Worm (Caenorhabditis elegans): Measurements from ENCODE around the gene F53F8.3.
A peak's percentile ranks its signal among the peaks of the same experiment; 100 is the strongest.

Gene F53F8.3

DNA sequence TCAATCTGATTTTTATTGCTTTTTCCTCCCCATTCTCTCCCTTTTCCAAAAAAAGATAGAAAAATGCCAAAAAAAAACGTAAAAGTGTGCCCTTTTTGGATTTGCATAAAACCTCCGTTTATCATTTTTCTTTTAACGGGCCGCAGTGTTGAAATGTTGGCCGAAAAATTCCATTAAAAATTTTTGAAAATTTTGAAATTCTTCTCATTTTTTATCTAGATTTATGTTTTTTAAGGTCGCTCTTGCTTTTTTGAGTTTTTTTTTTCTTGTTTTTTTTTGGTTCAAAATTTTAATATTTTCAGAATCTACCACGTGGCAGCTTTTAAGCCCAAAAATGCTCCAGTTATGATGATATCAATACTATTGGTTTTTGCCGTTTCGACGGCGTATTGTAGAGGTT, 35.0 kb downstream of the F53F8.3 start, which contains the start of gene mnr-1:
TSS of gene mnr-1 (plus strand) at position 301 of the 400 bp plus-strand sequence.
- TF ChIP-seq zip-5 (tag; optimal IDR thresholded peaks at IDR 0.05) (no peak), pax-1 (tag; optimal IDR thresholded peaks at IDR 0.05) (no peak), fkh-6 (tag; optimal IDR thresholded peaks at IDR 0.05) (no peak), madf-2 (tag; optimal IDR thresholded peaks at IDR 0.05) (no peak), pat-9 (tag; optimal IDR thresholded peaks at IDR 0.05) (no peak)

DNA sequence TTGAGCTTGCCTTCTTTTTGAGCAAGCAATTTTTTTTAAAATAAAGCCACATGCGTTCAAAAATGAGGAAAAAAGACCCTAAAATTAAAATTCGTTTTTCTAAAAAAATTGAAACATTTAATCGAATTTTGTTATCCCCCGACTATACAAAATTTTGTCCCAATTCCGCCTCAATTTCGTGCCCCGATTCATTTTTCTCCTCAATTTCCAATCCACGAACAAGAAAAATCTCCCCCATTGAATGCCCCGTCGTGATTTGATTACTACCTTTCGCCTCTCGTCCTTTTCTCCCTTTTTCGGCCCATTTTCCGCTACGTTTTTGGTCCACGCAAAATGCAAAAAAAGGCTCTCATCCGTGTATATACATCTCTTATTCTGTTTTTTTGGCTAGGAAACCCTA, 37.4 kb downstream of the F53F8.3 start:
- TF ChIP-seq ref-2 (tag; optimal IDR thresholded peaks at IDR 0.05) (no peak), unc-42 (tag; optimal IDR thresholded peaks at IDR 0.05) (peak; percentile 80)

DNA sequence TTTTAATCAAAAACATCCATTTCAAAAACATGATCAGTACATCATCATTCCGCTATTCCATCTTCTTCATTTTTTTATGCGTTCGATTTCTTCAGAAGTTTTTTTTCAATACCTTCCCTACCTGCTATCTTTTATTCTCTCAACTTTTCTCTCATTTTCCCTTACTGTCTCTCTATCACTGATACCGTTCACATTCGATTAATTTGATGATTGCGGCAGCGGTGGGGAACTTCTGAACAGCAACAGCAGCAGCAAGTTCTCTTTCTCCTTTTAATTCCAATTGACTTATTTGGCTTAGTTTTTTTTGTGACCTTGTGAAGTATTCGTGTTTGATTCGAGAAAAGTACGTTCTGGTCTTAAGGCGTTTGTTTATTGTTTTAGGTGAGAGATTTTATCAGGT, 40.5 kb downstream of the F53F8.3 start:
- no peak for TF ChIP-seq sox-4 (tag; optimal IDR thresholded peaks at IDR 0.05)
- TF ChIP-seq ttx-3 (tag; optimal IDR thresholded peaks at IDR 0.05), result no peak
- no peak for TF ChIP-seq hlh-30 (tag; optimal IDR thresholded peaks at IDR 0.05; ENCODE audit: insufficient read depth)
- TF ChIP-seq gmeb-2 (tag; optimal IDR thresholded peaks at IDR 0.05), result no peak
- TF ChIP-seq nhr-11 (tag; optimal IDR thresholded peaks at IDR 0.05), result no peak
- no peak for TF ChIP-seq T23F11.4 (GFP tag; optimal IDR thresholded peaks at IDR 0.05)
- TF ChIP-seq ceh-22 (tag; optimal IDR thresholded peaks at IDR 0.05), result no peak
- no peak for TF ChIP-seq ceh-48 (tag; optimal IDR thresholded peaks at IDR 0.05)
- no peak for TF ChIP-seq npax-4 (tag; optimal IDR thresholded peaks at IDR 0.05)
- TF ChIP-seq che-1 (tag; optimal IDR thresholded peaks at IDR 0.05), result no peak
- no peak for TF ChIP-seq ets-4 (tag; optimal IDR thresholded peaks at IDR 0.05)

DNA sequence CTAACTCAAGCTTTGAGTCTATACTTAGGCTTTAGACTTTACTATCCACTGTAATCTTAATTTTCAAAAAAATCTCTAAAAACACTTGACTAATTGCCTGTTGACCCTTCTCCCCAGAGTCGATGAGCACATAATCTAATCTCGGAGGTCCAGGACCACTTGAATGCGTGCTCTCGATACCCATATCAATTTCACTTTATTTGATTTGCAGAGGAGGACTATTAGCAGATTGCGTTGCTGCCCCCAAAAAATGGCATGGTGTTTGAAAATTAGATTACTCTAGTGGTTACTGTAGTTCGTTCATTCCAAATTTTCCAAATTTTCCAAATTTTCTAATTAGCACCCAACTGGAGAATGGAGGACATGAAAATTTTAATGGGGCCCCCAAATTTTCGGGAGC, 43.9 kb downstream of the F53F8.3 start:
- peak; percentile 53 for TF ChIP-seq unc-42 (tag; optimal IDR thresholded peaks at IDR 0.05)
- TF ChIP-seq ceh-48 (tag; optimal IDR thresholded peaks at IDR 0.05), result no peak

DNA sequence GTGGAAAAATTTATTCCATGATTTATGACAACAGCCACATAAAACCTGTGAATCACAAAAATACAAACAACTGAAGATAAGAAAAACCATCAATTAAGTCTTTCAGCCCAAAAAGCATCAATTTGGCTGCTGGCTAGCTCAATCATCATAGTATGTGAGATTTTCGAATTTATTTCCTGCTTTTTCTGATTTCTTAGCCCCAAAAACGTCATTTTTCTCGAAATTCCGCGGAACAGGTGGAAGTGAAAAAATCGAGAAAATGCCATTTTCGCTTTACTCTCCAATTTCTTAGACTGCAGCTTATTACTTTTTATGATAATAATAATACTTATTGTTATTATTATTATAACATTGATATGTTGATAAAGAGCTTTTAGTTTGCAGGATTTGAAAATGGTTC, 47.4 kb downstream of the F53F8.3 start, which contains the start of gene srxa-15:
TSS of gene srxa-15 (plus strand) at position 301 of the 400 bp plus-strand sequence.
- TF ChIP-seq ceh-24 (tag; optimal IDR thresholded peaks at IDR 0.05) (no peak), ceh-30 (tag; optimal IDR thresholded peaks at IDR 0.05) (no peak), tbx-2 (tag; optimal IDR thresholded peaks at IDR 0.05) (no peak), ahr-1 (tag; optimal IDR thresholded peaks at IDR 0.05) (no peak), pha-2 (tag; optimal IDR thresholded peaks at IDR 0.05) (no peak), rnt-1 (tag; optimal IDR thresholded peaks at IDR 0.05) (no peak), odd-2 (tag; optimal IDR thresholded peaks at IDR 0.05) (no peak), K09A11.1 (tag; optimal IDR thresholded peaks at IDR 0.05; ENCODE audit: insufficient read depth) (no peak), lin-11 (tag; optimal IDR thresholded peaks at IDR 0.05) (no peak), unc-3 (GFP tag; conservative IDR thresholded peaks at IDR 0.05) (no peak), unc-3 (tag; optimal IDR thresholded peaks at IDR 0.05) (no peak), ztf-16 (tag; optimal IDR thresholded peaks at IDR 0.05) (no peak), sdc-2 (tag; optimal IDR thresholded peaks at IDR 0.05) (no peak), lim-6 (tag; optimal IDR thresholded peaks at IDR 0.05) (no peak)

DNA sequence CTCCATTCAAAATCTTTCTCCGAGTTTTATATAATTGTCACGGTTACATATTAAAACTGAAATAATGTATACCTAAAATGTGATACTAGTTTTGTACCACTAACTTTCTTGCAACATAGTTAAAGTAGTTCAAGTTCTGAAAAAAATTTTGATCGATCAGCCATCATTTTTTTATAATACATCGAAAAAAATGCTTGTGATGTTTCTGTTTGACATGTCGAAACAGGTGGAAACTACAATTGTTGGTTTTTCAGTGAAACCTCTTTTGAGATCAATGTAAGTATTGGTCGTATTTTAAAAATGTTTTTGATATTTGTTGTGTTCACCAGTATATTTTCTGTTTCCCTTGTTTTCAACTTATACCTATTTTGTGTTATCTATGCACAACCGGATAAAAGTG, 50.0 kb downstream of the F53F8.3 start, which contains the start of gene srxa-14:
TSS of gene srxa-14 (plus strand) at position 301 of the 400 bp plus-strand sequence.
- no peak for TF ChIP-seq rnt-1 (tag; optimal IDR thresholded peaks at IDR 0.05)
- no peak for TF ChIP-seq ceh-22 (tag; optimal IDR thresholded peaks at IDR 0.05)

Measured in whole organism, late embryonic.